Worm (Caenorhabditis elegans): ENCODE results near the gene sdf-9.

Gene sdf-9

DNA sequence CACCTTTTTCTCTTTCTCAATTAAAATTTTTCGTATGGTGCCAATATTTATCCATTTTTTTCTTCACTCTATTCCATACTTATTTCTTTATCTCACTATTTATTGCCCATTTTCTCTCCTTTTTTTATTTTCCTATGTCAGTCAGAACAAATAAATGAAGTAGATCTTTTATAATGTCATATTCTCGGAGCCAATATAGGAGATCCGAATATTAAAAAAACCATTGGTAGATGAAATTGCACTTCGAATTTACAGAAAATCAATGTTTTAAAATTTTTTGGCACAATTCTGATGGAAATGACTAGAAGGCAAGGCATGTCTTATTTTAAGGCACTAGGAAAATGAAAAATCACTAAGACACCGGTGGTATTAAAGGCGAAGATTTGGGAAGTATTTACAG is 7.4 kb upstream of the sdf-9 start (continued):
- TF ChIP-seq spr-3 (GFP tag; optimal IDR thresholded peaks at IDR 0.05) = no peak
- no peak for TF ChIP-seq lir-3 (tag; optimal IDR thresholded peaks at IDR 0.05)
- TF ChIP-seq nhr-42 (GFP tag; IDR thresholded peaks at IDR 0.05) = no peak
- no peak for TF ChIP-seq lin-39 (tag; optimal IDR thresholded peaks at IDR 0.05)
- TF ChIP-seq T20F7.1 (GFP tag; optimal IDR thresholded peaks at IDR 0.05) = peak; percentile 3
- TF ChIP-seq zfp-3 (GFP tag; conservative IDR thresholded peaks at IDR 0.05) = no peak
- TF ChIP-seq F49E8.2 (tag; optimal IDR thresholded peaks at IDR 0.05; ENCODE audit: borderline replicate concordance) = no peak
- TF ChIP-seq lim-7 (GFP tag; IDR thresholded peaks at IDR 0.05) = no peak
- no peak for TF ChIP-seq zip-2 (tag; optimal IDR thresholded peaks at IDR 0.05)
- no peak for TF ChIP-seq lin-1 (GFP tag; IDR thresholded peaks at IDR 0.05)
- TF ChIP-seq arid-1 (GFP tag; conservative IDR thresholded peaks at IDR 0.05) = no peak
- TF ChIP-seq ZK337.2 (GFP tag; IDR thresholded peaks at IDR 0.05) = no peak
- TF ChIP-seq mep-1 (tag; optimal IDR thresholded peaks at IDR 0.05) = peak; percentile 9
- TF ChIP-seq R02D3.7 (tag; optimal IDR thresholded peaks at IDR 0.05) = no peak
- TF ChIP-seq mxl-2 (GFP tag; conservative IDR thresholded peaks at IDR 0.05) = no peak
- TF ChIP-seq php-3 (GFP tag; IDR thresholded peaks at IDR 0.05) = no peak
- TF ChIP-seq pha-4 (GFP tag; IDR thresholded peaks at IDR 0.05) = no peak
- TF ChIP-seq pha-4 (tag; optimal IDR thresholded peaks at IDR 0.05) = no peak
- no peak for TF ChIP-seq nhr-41 (GFP tag; IDR thresholded peaks at IDR 0.05)
- TF ChIP-seq jun-1 (tag; optimal IDR thresholded peaks at IDR 0.05) = no peak
- TF ChIP-seq nhr-102 (tag; optimal IDR thresholded peaks at IDR 0.05) = no peak

DNA sequence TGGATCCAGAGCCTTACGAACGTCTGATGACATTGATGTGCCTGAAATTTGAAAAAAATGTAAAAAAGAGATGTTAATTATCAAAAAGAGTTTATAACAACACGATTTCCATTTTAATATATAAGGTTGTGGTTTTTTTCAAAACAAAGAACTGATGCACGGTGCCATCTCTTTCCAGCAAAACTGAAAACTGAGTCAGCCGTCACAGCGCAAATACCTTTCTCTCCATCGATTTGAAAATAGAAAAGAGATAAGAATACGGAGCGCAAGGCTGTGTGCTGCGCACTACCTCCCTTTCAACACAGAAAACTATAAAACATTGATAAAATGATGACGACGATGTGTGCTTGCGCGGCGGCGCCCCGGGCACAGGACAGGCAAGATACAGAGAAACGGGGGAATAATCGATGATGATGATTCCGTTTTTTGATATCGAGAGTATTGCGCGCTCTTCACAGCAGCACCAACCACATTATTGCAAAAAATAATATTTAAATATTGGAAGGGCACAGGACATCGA is 5.6 kb upstream of the sdf-9 start, which contains the start of gene Y44A6D.3:
TSS of gene Y44A6D.3 (minus strand) at position 51 of the 520 bp plus-strand sequence.
- no peak for TF ChIP-seq cey-2 (tag; optimal IDR thresholded peaks at IDR 0.05; ENCODE audit: borderline replicate concordance, insufficient read depth)
- TF ChIP-seq dve-1 (tag; optimal IDR thresholded peaks at IDR 0.05; ENCODE audit: insufficient read depth) = peak; percentile 66
- no peak for TF ChIP-seq nhr-111 (GFP tag; optimal IDR thresholded peaks at IDR 0.05)
- no peak for TF ChIP-seq Y48G9A.11 (GFP tag; IDR thresholded peaks at IDR 0.05)
- no peak for TF ChIP-seq tra-1 (GFP tag; IDR thresholded peaks at IDR 0.05)
- no peak for TF ChIP-seq dmd-8 (GFP tag; IDR thresholded peaks at IDR 0.05)
- no peak for TF ChIP-seq daf-12 (tag; optimal IDR thresholded peaks at IDR 0.05)
- no peak for TF ChIP-seq mxl-3 (GFP tag; optimal IDR thresholded peaks at IDR 0.05)
- no peak for TF ChIP-seq ama-1 (optimal IDR thresholded peaks at IDR 0.05)
- no peak for TF ChIP-seq unc-39 (tag; optimal IDR thresholded peaks at IDR 0.05)
- TF ChIP-seq skn-1 (tag; optimal IDR thresholded peaks at IDR 0.05) = no peak
- no peak for TF ChIP-seq fos-1 (tag; optimal IDR thresholded peaks at IDR 0.05)
- no peak for TF ChIP-seq ceh-82 (tag; optimal IDR thresholded peaks at IDR 0.05)
- no peak for TF ChIP-seq saeg-2 (GFP tag; IDR thresholded peaks at IDR 0.05)
- no peak for TF ChIP-seq Y105C5A.15 (GFP tag; IDR thresholded peaks at IDR 0.05)
- TF ChIP-seq lin-38 (GFP tag; IDR thresholded peaks at IDR 0.05) = no peak
- TF ChIP-seq nhr-42 (GFP tag; IDR thresholded peaks at IDR 0.05) = no peak
- no peak for TF ChIP-seq pha-4 (GFP tag; IDR thresholded peaks at IDR 0.05)
- no peak for TF ChIP-seq pha-4 (tag; optimal IDR thresholded peaks at IDR 0.05)
- no peak for TF ChIP-seq nhr-25 (tag; optimal IDR thresholded peaks at IDR 0.05; ENCODE audit: borderline replicate concordance, insufficient read depth)
- TF ChIP-seq lin-13 (GFP tag; optimal IDR thresholded peaks at IDR 0.05) = no peak
- TF ChIP-seq egl-27 (tag; optimal IDR thresholded peaks at IDR 0.05) = no peak
- TF ChIP-seq pqm-1 (tag; optimal IDR thresholded peaks at IDR 0.05) = peak; percentile 5
- no peak for TF ChIP-seq nhr-10 (tag; optimal IDR thresholded peaks at IDR 0.05)
- TF ChIP-seq ceh-44 (GFP tag; IDR thresholded peaks at IDR 0.05) = 0 out of 2 replicates have a peak, but pooled peaks have one; percentile 39
- no peak for TF ChIP-seq ceh-28 (tag; optimal IDR thresholded peaks at IDR 0.05)
- no peak for TF ChIP-seq zfp-2 (tag; optimal IDR thresholded peaks at IDR 0.05)
- TF ChIP-seq aha-1 (tag) = peak; percentile 7
- no peak for TF ChIP-seq egl-43 (GFP tag; IDR thresholded peaks at IDR 0.05)
- TF ChIP-seq daf-19 (GFP tag; conservative IDR thresholded peaks at IDR 0.05) = no peak
- TF ChIP-seq lsy-2 (tag; optimal IDR thresholded peaks at IDR 0.05) = no peak
- no peak for TF ChIP-seq hmg-1.1 (GFP tag; IDR thresholded peaks at IDR 0.05)
- TF ChIP-seq nhr-6 (tag; optimal IDR thresholded peaks at IDR 0.05) = no peak
- TF ChIP-seq nhr-102 (tag; optimal IDR thresholded peaks at IDR 0.05) = no peak
- no peak for TF ChIP-seq php-3 (GFP tag; IDR thresholded peaks at IDR 0.05)
